Worm (Caenorhabditis elegans) whole organism, late embryonic: Measurements from ENCODE around the gene C17G10.1.

ENCODE experiments used
- C08G9.2 ChIP-seq: sonication (generic microtip); optimal IDR thresholded peaks from 2 replicates; lab custom pipeline; 2016; ENCODE audit warnings: mild to moderate bottlenecking, missing genetic modification characterization, moderate library complexity, missing compliant biosample characterization
- F13H6.1 ChIP-seq: sonication (generic microtip); optimal IDR thresholded peaks from 2 replicates; lab custom pipeline; 2016; ENCODE audit warnings: missing genetic modification characterization, missing compliant biosample characterization
- Y22D7AL.16 ChIP-seq: sonication (generic microtip); optimal IDR thresholded peaks from 2 replicates; lab custom pipeline; 2016; ENCODE audit warnings: missing genetic modification characterization, missing compliant biosample characterization
- ceh-18 ChIP-seq: sonication (generic microtip); optimal IDR thresholded peaks from 2 replicates; lab custom pipeline; 2016; ENCODE audit warnings: missing genetic modification characterization, missing compliant biosample characterization
- ceh-2 ChIP-seq: sonication (generic microtip); optimal IDR thresholded peaks from 2 replicates; lab custom pipeline; 2016; ENCODE audit warnings: missing genotype, missing genetic modification characterization, missing compliant biosample characterization
- ceh-22 ChIP-seq: sonication (generic microtip); optimal IDR thresholded peaks from 2 replicates; lab custom pipeline; 2017; ENCODE audit warnings: missing biosample characterization, missing genetic modification characterization
- ceh-30 ChIP-seq: fragments of 150-350 bp; optimal IDR thresholded peaks from 2 replicates; lab custom pipeline; 2014; ENCODE audit warnings: missing biosample characterization, missing genetic modification characterization
- ceh-31 ChIP-seq: sonication (generic microtip); optimal IDR thresholded peaks from 2 replicates; lab custom pipeline; 2016; ENCODE audit warnings: missing genetic modification characterization, missing compliant biosample characterization
- ceh-45 ChIP-seq: fragments of 200-800 bp; sonication (Bioruptor generic); IDR thresholded peaks from 2 replicates; pipeline ENCODE4 v1.3.6; 2022; ENCODE audit warnings: missing genetic modification reagents, missing genetic modification characterization, missing compliant biosample characterization
- ceh-6 ChIP-seq: fragments of 200-800 bp; sonication (Bioruptor generic); optimal IDR thresholded peaks from 2 replicates; lab custom pipeline; 2018; ENCODE audit warnings: mild to moderate bottlenecking, missing genetic modification characterization, missing compliant biosample characterization
- ceh-9 ChIP-seq: sonication (generic microtip); optimal IDR thresholded peaks from 2 replicates; lab custom pipeline; 2016; ENCODE audit warnings: mild to moderate bottlenecking, missing genetic modification characterization, inconsistent platforms, missing compliant biosample characterization
- che-1 ChIP-seq: sonication (generic microtip); optimal IDR thresholded peaks from 2 replicates; lab custom pipeline; 2016; ENCODE audit warnings: mild to moderate bottlenecking, missing genetic modification characterization, missing compliant biosample characterization
- dmd-4 ChIP-seq: sonication (generic microtip); optimal IDR thresholded peaks from 2 replicates; lab custom pipeline; 2016; ENCODE audit warnings: borderline replicate concordance, missing genetic modification characterization, missing compliant biosample characterization
- dve-1 ChIP-seq: sonication (generic microtip); optimal IDR thresholded peaks from 2 replicates; lab custom pipeline; 2017; ENCODE audit warnings: antibody characterized with exemption, mild to moderate bottlenecking, missing genetic modification characterization, missing compliant biosample characterization
- eyg-1 ChIP-seq: sonication (generic microtip); optimal IDR thresholded peaks from 2 replicates; lab custom pipeline; 2016; ENCODE audit warnings: missing genotype, missing genetic modification characterization, missing compliant biosample characterization
- gmeb-2 ChIP-seq: sonication (generic microtip); optimal IDR thresholded peaks from 2 replicates; lab custom pipeline; 2016; ENCODE audit warnings: missing genetic modification characterization, inconsistent platforms, missing compliant biosample characterization
- hlh-13 ChIP-seq: fragments of 200-800 bp; sonication (Bioruptor generic); optimal IDR thresholded peaks from 2 replicates; lab custom pipeline; 2018; ENCODE audit warnings: mild to moderate bottlenecking, missing genetic modification characterization, missing compliant biosample characterization
- hlh-15 ChIP-seq: sonication (generic microtip); optimal IDR thresholded peaks from 2 replicates; lab custom pipeline; 2016; ENCODE audit warnings: missing genetic modification characterization, missing compliant biosample characterization
- hlh-8 ChIP-seq: sonication (generic microtip); optimal IDR thresholded peaks from 2 replicates; lab custom pipeline; 2016; ENCODE audit warnings: missing genotype, missing genetic modification characterization, missing compliant biosample characterization
- lim-6 ChIP-seq: sonication (generic microtip); optimal IDR thresholded peaks from 2 replicates; lab custom pipeline; 2016; ENCODE audit warnings: missing genetic modification characterization, missing compliant biosample characterization
- lin-11 ChIP-seq: fragments of 200-800 bp; sonication (Bioruptor generic); optimal IDR thresholded peaks from 2 replicates; lab custom pipeline; 2018; ENCODE audit warnings: mild to moderate bottlenecking, missing genetic modification characterization, missing compliant biosample characterization
- madf-2 ChIP-seq: sonication (generic microtip); optimal IDR thresholded peaks from 2 replicates; lab custom pipeline; 2017; ENCODE audit warnings: missing genetic modification characterization, missing compliant biosample characterization
- mec-3 ChIP-seq: sonication (generic microtip); optimal IDR thresholded peaks from 2 replicates; lab custom pipeline; 2016; ENCODE audit warnings: borderline replicate concordance, missing genetic modification characterization, missing compliant biosample characterization
- nhr-11 ChIP-seq: fragments of 150-350 bp; optimal IDR thresholded peaks from 2 replicates; lab custom pipeline; 2014; ENCODE audit warnings: missing biosample characterization, missing genetic modification characterization
- npax-4 ChIP-seq: sonication (generic microtip); optimal IDR thresholded peaks from 2 replicates; lab custom pipeline; 2016; ENCODE audit warnings: missing genetic modification characterization, missing compliant biosample characterization
- odd-2 ChIP-seq: sonication (generic microtip); optimal IDR thresholded peaks from 2 replicates; lab custom pipeline; 2017; ENCODE audit warnings: antibody characterized with exemption, mild to moderate bottlenecking, missing genetic modification characterization, missing compliant biosample characterization
- pax-1 ChIP-seq: fragments of 150-350 bp; optimal IDR thresholded peaks from 2 replicates; lab custom pipeline; 2014; ENCODE audit warnings: missing biosample characterization, missing genetic modification characterization
- pqm-1 ChIP-seq: sonication (generic microtip); optimal IDR thresholded peaks from 2 replicates; lab custom pipeline; 2016; ENCODE audit warnings: missing genetic modification characterization, missing compliant biosample characterization
- sdc-2 ChIP-seq: sonication (generic microtip); optimal IDR thresholded peaks from 2 replicates; lab custom pipeline; 2016; ENCODE audit warnings: missing genotype, missing genetic modification characterization, missing compliant biosample characterization
- sox-2 ChIP-seq: fragments of 200-800 bp; sonication (Bioruptor generic); IDR thresholded peaks from 2 replicates; pipeline ENCODE4 v1.3.6; 2022; ENCODE audit warnings: missing genetic modification reagents, missing genetic modification characterization, missing compliant biosample characterization
- sox-4 ChIP-seq: sonication (generic microtip); optimal IDR thresholded peaks from 2 replicates; lab custom pipeline; 2017; ENCODE audit warnings: mild to moderate bottlenecking, missing genetic modification characterization, inconsistent platforms, missing compliant biosample characterization
- syd-9 ChIP-seq: sonication (generic microtip); optimal IDR thresholded peaks from 2 replicates; lab custom pipeline; 2016; ENCODE audit warnings: mild to moderate bottlenecking, missing genetic modification characterization, moderate library complexity, missing compliant biosample characterization
- tbx-2 ChIP-seq: sonication (generic microtip); optimal IDR thresholded peaks from 2 replicates; lab custom pipeline; 2016; ENCODE audit warnings: missing genetic modification characterization, missing compliant biosample characterization
- ttx-3 ChIP-seq: sonication (generic microtip); optimal IDR thresholded peaks from 2 replicates; lab custom pipeline; 2016; ENCODE audit warnings: missing genetic modification reagents, missing genetic modification characterization, missing compliant biosample characterization
- unc-3 ChIP-seq, 2 experiments: fragments of 200-800 bp in 1 of 2; sonication (Bioruptor generic) in 1 of 2; sonication (generic microtip) in 1 of 2; conservative IDR thresholded peaks in 1 of 2; optimal IDR thresholded peaks in 1 of 2; 2 replicates each; pipeline versions ENCODE4 v1.3.6 to Lab custom; 2016 to 2022; ENCODE audit warnings: missing compliant biosample characterization in 2 of 2, missing genetic modification characterization in 2 of 2, missing genetic modification reagents in 1 of 2
- unc-42 ChIP-seq: sonication (generic microtip); optimal IDR thresholded peaks from 2 replicates; lab custom pipeline; 2016; ENCODE audit warnings: missing genotype, missing genetic modification characterization, missing compliant biosample characterization
- unc-55 ChIP-seq: sonication (generic microtip); optimal IDR thresholded peaks from 2 replicates; lab custom pipeline; 2017; ENCODE audit warnings: missing biosample characterization, missing genetic modification reagents, missing genetic modification characterization
- unc-86 ChIP-seq: sonication (generic microtip); optimal IDR thresholded peaks from 2 replicates; lab custom pipeline; 2016; ENCODE audit warnings: missing genetic modification characterization, missing compliant biosample characterization
- zip-5 ChIP-seq: sonication (generic microtip); optimal IDR thresholded peaks from 2 replicates; lab custom pipeline; 2016; ENCODE audit warnings: missing genetic modification characterization, missing compliant biosample characterization

The C17G10.1 gene

ce11 chrII:5596247-5596646, at the start of gene C17G10.1:
C17G10.1 (plus strand) TSS chrII:5596547.
- no peak for TF ChIP-seq sox-4 (tag; lab: Kevin White, UChicago)
- no peak for TF ChIP-seq syd-9 (tag; lab: Kevin White, UChicago)
- TF ChIP-seq, all 69 proteins: peak for 0

ce11 chrII:5547442-5547894, 48.9 kb upstream of the C17G10.1 start, which contains the start of gene acdh-2:
acdh-2 (minus strand) TSS chrII:5547492.
- TF ChIP-seq ceh-30 (tag; lab: Kevin White, UChicago) (no peak), syd-9 (tag; lab: Kevin White, UChicago) (no peak), odd-2 (tag; lab: Kevin White, UChicago) (no peak), ceh-9 (no peak), F13H6.1 (no peak), ceh-18 (tag; lab: Kevin White, UChicago) (no peak), madf-2 (tag; lab: Kevin White, UChicago) (no peak), ceh-22 (tag; lab: Kevin White, UChicago) (no peak), ceh-2 (no peak), eyg-1 (no peak), pqm-1 (tag; lab: Kevin White, UChicago) (no peak), dve-1 (tag; lab: Kevin White, UChicago) (no peak), sdc-2 (tag; lab: Kevin White, UChicago) (no peak), lim-6 (tag; lab: Kevin White, UChicago) (no peak), unc-86 (tag; lab: Kevin White, UChicago) (no peak), gmeb-2 (tag; lab: Kevin White, UChicago) (no peak), hlh-8 (tag; lab: Kevin White, UChicago) (no peak)

- TF ChIP-seq dmd-4 (no peak), mec-3 (tag; lab: Kevin White, UChicago) (no peak)
Observed at ce11 chrII:5549746-5550145, 46.6 kb upstream of the C17G10.1 start, which contains the start of gene C17C3.6. C17C3.6 (plus strand) TSS chrII:5550046.

ce11 chrII:5551517-5551916, 44.8 kb upstream of the C17G10.1 start, which contains the start of gene C17C3.5:
C17C3.5 (plus strand) TSS chrII:5551817.
- no peak for TF ChIP-seq F13H6.1
- no peak for TF ChIP-seq unc-3 (GFP tag; conservative IDR thresholded peaks at IDR 0.05; lab: Robert Waterston, UW)
- no peak for TF ChIP-seq unc-3 (tag; optimal IDR thresholded peaks at IDR 0.05; lab: Kevin White, UChicago)
- TF ChIP-seq ceh-45 = no peak
- no peak for TF ChIP-seq ceh-30 (tag; lab: Kevin White, UChicago)
- no peak for TF ChIP-seq che-1 (tag; lab: Kevin White, UChicago)
- TF ChIP-seq sox-2 (GFP tag; lab: Robert Waterston, UW) = no peak
- TF ChIP-seq pax-1 (tag; lab: Kevin White, UChicago) = no peak
- no peak for TF ChIP-seq unc-55 (GFP tag; lab: Kevin White, UChicago)
- TF ChIP-seq lim-6 (tag; lab: Kevin White, UChicago) = no peak
- no peak for TF ChIP-seq pqm-1 (tag; lab: Kevin White, UChicago)
- no peak for TF ChIP-seq ceh-31 (tag; lab: Kevin White, UChicago)

- TF ChIP-seq ceh-18 (tag; lab: Kevin White, UChicago) = no peak
- TF ChIP-seq npax-4 (tag; lab: Kevin White, UChicago) = no peak
- TF ChIP-seq C08G9.2 (tag; lab: Kevin White, UChicago) = no peak
- no peak for TF ChIP-seq pqm-1 (tag; lab: Kevin White, UChicago)
- TF ChIP-seq hlh-13 (GFP tag; lab: Kevin White, UChicago) = no peak
- no peak for TF ChIP-seq lin-11 (tag; lab: Kevin White, UChicago)
- TF ChIP-seq pax-1 (tag; lab: Kevin White, UChicago) = no peak
- no peak for TF ChIP-seq tbx-2
- TF ChIP-seq ceh-6 = no peak
- no peak for TF ChIP-seq nhr-11 (tag; lab: Kevin White, UChicago)
- no peak for TF ChIP-seq hlh-15 (tag; lab: Kevin White, UChicago)
- TF ChIP-seq unc-42 (tag; lab: Kevin White, UChicago) = no peak
- no peak for TF ChIP-seq ttx-3 (tag; lab: Kevin White, UChicago)
- no peak for TF ChIP-seq ceh-2
- no peak for TF ChIP-seq ceh-22 (tag; lab: Kevin White, UChicago)
- no peak for TF ChIP-seq Y22D7AL.16 (tag; lab: Kevin White, UChicago)
- no peak for TF ChIP-seq che-1 (tag; lab: Kevin White, UChicago)
- no peak for TF ChIP-seq zip-5
Observed at ce11 chrII:5553531-5553930, 42.8 kb upstream of the C17G10.1 start.
